Fruit fly (Drosophila melanogaster): ENCODE results near the gene CG14384.

DNA sequence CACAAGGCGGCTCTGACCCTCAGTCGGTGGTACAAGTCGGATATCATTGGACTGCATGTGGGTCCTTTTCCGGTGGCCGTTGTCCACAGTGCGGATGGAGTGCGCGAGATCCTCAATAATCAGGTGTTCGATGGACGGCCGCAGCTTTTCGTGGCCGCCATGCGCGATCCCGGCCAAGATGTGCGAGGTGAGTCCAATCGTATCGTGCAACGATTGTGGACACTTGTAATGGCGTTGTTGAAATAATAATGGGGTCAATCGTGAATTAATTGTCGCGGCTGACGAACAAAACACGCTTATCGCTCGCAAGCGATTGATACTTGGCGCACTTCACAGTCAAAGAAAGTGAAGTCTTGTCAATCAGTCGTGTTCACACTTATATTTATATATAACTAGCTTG lies 3.5 kb downstream of the CG14384 start:
- no peak for TF ChIP-seq Abd-B (GFP tag; optimal IDR thresholded peaks at IDR 0.05)
- no peak for TF ChIP-seq Rel (GFP tag; optimal IDR thresholded peaks at IDR 0.05)
- no peak for TF ChIP-seq Rel (tag; optimal IDR thresholded peaks at IDR 0.05)
- no peak for TF ChIP-seq dmrt93B (GFP tag; optimal IDR thresholded peaks at IDR 0.05)
